Fruit fly (Drosophila melanogaster) whole organism, embryonic: ENCODE results near the gene moody.

Experiments
- Atf-2 ChIP-seq: fragments of 200-800 bp; sonication (Bioruptor generic); optimal IDR thresholded peaks from 2 replicates; lab custom pipeline; 2016; ENCODE audit warnings: missing biosample characterization, missing genetic modification characterization
- B-H1 ChIP-seq: fragments of 200-800 bp; sonication (Bioruptor generic); IDR thresholded peaks from 3 replicates; pipeline ENCODE4 v1.3.6; 2022; ENCODE audit warnings: missing biosample characterization, missing genetic modification characterization
- CG10267 ChIP-seq: fragments of 200-800 bp; sonication (Bioruptor generic); optimal IDR thresholded peaks from 2 replicates; lab custom pipeline; 2018; ENCODE audit warnings: missing biosample characterization, mild to moderate bottlenecking, missing genetic modification characterization, moderate library complexity
- CG10654 ChIP-seq: fragments of 200-800 bp; sonication (Bioruptor generic); optimal IDR thresholded peaks from 2 replicates; lab custom pipeline; 2016; ENCODE audit warnings: missing biosample characterization, missing genetic modification characterization
- CG12744 ChIP-seq: fragments of 200-800 bp; sonication (Bioruptor generic); optimal IDR thresholded peaks from 2 replicates; lab custom pipeline; 2016; ENCODE audit warnings: missing biosample characterization, missing genetic modification characterization
- CG16815 ChIP-seq: fragments of 200-800 bp; sonication (Bioruptor generic); optimal IDR thresholded peaks from 3 replicates; lab custom pipeline; 2017; ENCODE audit warnings: missing biosample characterization, mild to moderate bottlenecking, missing genetic modification characterization
- CG17359 ChIP-seq: fragments of 200-800 bp; sonication (Bioruptor generic); optimal IDR thresholded peaks from 3 replicates; lab custom pipeline; 2018; ENCODE audit warnings: missing biosample characterization, mild to moderate bottlenecking, missing genetic modification characterization, moderate library complexity
- CG2199 ChIP-seq: fragments of 200-800 bp; sonication (Bioruptor generic); IDR thresholded peaks from 3 replicates; pipeline ENCODE4 v1.3.6; 2022; ENCODE audit warnings: missing biosample characterization, missing genetic modification characterization
- CG30020 ChIP-seq: fragments of 200-800 bp; optimal IDR thresholded peaks from 2 replicates; lab custom pipeline; 2019; ENCODE audit warnings: missing biosample characterization, mild to moderate bottlenecking, missing genetic modification characterization, moderate library complexity
- CG3281 ChIP-seq: fragments of 200-800 bp; sonication (Bioruptor generic); optimal IDR thresholded peaks from 3 replicates; lab custom pipeline; 2017; ENCODE audit warnings: missing biosample characterization, mild to moderate bottlenecking, missing genetic modification characterization
- CG3407 ChIP-seq: fragments of 200-800 bp; sonication (Bioruptor generic); optimal IDR thresholded peaks from 2 replicates; lab custom pipeline; 2018; ENCODE audit warnings: missing biosample characterization, mild to moderate bottlenecking, missing genetic modification characterization
- CG42726 ChIP-seq: fragments of 200-800 bp; sonication (Bioruptor generic); IDR thresholded peaks from 2 replicates; pipeline ENCODE4 v1.3.6; 2022; ENCODE audit warnings: missing biosample characterization, missing genetic modification characterization; ENCODE audit not compliant: partially characterized antibody
- CG4404 ChIP-seq: fragments of 200-800 bp; sonication (Bioruptor generic); IDR thresholded peaks from 2 replicates; pipeline ENCODE4 v1.3.6; 2022; ENCODE audit warnings: missing biosample characterization, missing genetic modification characterization
- CG5245 ChIP-seq: fragments of 200-800 bp; sonication (Bioruptor generic); optimal IDR thresholded peaks from 3 replicates; lab custom pipeline; 2016; ENCODE audit warnings: missing biosample characterization, missing genetic modification characterization
- CG6683 ChIP-seq: fragments of 200-800 bp; sonication (Bioruptor generic); optimal IDR thresholded peaks from 2 replicates; lab custom pipeline; 2017; ENCODE audit warnings: missing biosample characterization, mild to moderate bottlenecking, missing genetic modification characterization, missing genetic modification reagents
- CG6813 ChIP-seq: fragments of 200-800 bp; sonication (Bioruptor generic); optimal IDR thresholded peaks from 2 replicates; lab custom pipeline; 2017; ENCODE audit warnings: missing biosample characterization, missing genetic modification characterization, mild to moderate bottlenecking, moderate library complexity, missing genetic modification reagents
- CG7357 ChIP-seq: fragments of 200-800 bp; sonication (Bioruptor generic); IDR thresholded peaks from 3 replicates; pipeline ENCODE4 v1.3.6; 2022; ENCODE audit warnings: missing biosample characterization, missing genetic modification characterization
- CG7556 ChIP-seq: fragments of 200-800 bp; sonication (Bioruptor generic); optimal IDR thresholded peaks from 2 replicates; lab custom pipeline; 2017; ENCODE audit warnings: missing biosample characterization, mild to moderate bottlenecking, missing genetic modification characterization
- Dad ChIP-seq: fragments of 200-800 bp; sonication (Bioruptor generic); optimal IDR thresholded peaks from 3 replicates; lab custom pipeline; 2016; ENCODE audit warnings: missing biosample characterization, missing genetic modification characterization
- ERR ChIP-seq: fragments of 200-800 bp; sonication (Bioruptor generic); optimal IDR thresholded peaks from 2 replicates; lab custom pipeline; 2016; ENCODE audit warnings: missing biosample characterization, missing genetic modification characterization
- GATAe ChIP-seq: fragments of 200-800 bp; sonication (Bioruptor generic); conservative IDR thresholded peaks from 2 replicates; pipeline ENCODE4 v1.3.6; 2022; ENCODE audit warnings: missing biosample characterization, missing genetic modification characterization
- Gug ChIP-seq: fragments of 200-800 bp; sonication (Bioruptor generic); IDR thresholded peaks from 4 replicates; pipeline ENCODE4 v1.3.6; 2022; ENCODE audit warnings: missing biosample characterization, missing genetic modification characterization
- Hand ChIP-seq: fragments of 200-800 bp; sonication (Bioruptor generic); optimal IDR thresholded peaks from 2 replicates; lab custom pipeline; 2017; ENCODE audit warnings: mild to moderate bottlenecking, missing biosample characterization, missing genetic modification reagents, missing genetic modification characterization
- Hmr ChIP-seq: fragments of 200-800 bp; sonication (Bioruptor generic); optimal IDR thresholded peaks from 3 replicates; lab custom pipeline; 2017; ENCODE audit warnings: mild to moderate bottlenecking, missing biosample characterization, missing genetic modification reagents, missing genetic modification characterization
- Hr51 ChIP-seq, 2 experiments: fragments of 200-800 bp; sonication (Bioruptor generic); optimal IDR thresholded peaks; 2 replicates in 1 of 2; 3 replicates in 1 of 2; lab custom pipeline; 2016 to 2018; ENCODE audit warnings: missing biosample characterization in 2 of 2, missing genetic modification characterization in 2 of 2, mild to moderate bottlenecking in 1 of 2, moderate library complexity in 1 of 2
- Mad ChIP-seq: fragments of 200-800 bp; sonication (Bioruptor generic); optimal IDR thresholded peaks from 2 replicates; lab custom pipeline; 2016; ENCODE audit warnings: missing biosample characterization, missing genetic modification characterization
- Six4 ChIP-seq: fragments of 200-800 bp; sonication (Bioruptor generic); optimal IDR thresholded peaks from 2 replicates; lab custom pipeline; 2016; ENCODE audit warnings: missing biosample characterization, missing genetic modification characterization
- Sox102F ChIP-seq: fragments of 200-800 bp; sonication (Bioruptor generic); optimal IDR thresholded peaks from 2 replicates; lab custom pipeline; 2018; ENCODE audit warnings: missing biosample characterization, mild to moderate bottlenecking, missing genetic modification characterization, moderate library complexity
- Vsx1 ChIP-seq: fragments of 200-800 bp; sonication (Bioruptor generic); optimal IDR thresholded peaks from 2 replicates; lab custom pipeline; 2017; ENCODE audit warnings: missing biosample characterization, mild to moderate bottlenecking, missing genetic modification characterization, missing genetic modification reagents
- ara ChIP-seq: fragments of 200-800 bp; sonication (Bioruptor generic); IDR thresholded peaks from 2 replicates; pipeline ENCODE4 v1.3.6; 2022; ENCODE audit warnings: missing biosample characterization, missing genetic modification characterization
- ato ChIP-seq: fragments of 200-800 bp; sonication (Bioruptor generic); IDR thresholded peaks from 2 replicates; pipeline ENCODE4 v1.3.6; 2022; ENCODE audit warnings: missing biosample characterization, missing genetic modification characterization; ENCODE audit not compliant: partially characterized antibody
- chm ChIP-seq: fragments of 200-800 bp; sonication (Bioruptor generic); IDR thresholded peaks from 2 replicates; pipeline ENCODE4 v1.3.6; 2022; ENCODE audit warnings: missing biosample characterization, missing genetic modification characterization
- gcm2 ChIP-seq: fragments of 200-800 bp; sonication (Bioruptor generic); optimal IDR thresholded peaks from 2 replicates; lab custom pipeline; 2016; ENCODE audit warnings: missing biosample characterization, missing genetic modification characterization
- grau ChIP-seq: fragments of 200-800 bp; optimal IDR thresholded peaks from 3 replicates; lab custom pipeline; 2019; ENCODE audit warnings: missing biosample characterization, mild to moderate bottlenecking, missing genetic modification characterization, moderate library complexity
- ind ChIP-seq: fragments of 200-800 bp; sonication (Bioruptor generic); optimal IDR thresholded peaks from 3 replicates; lab custom pipeline; 2016; ENCODE audit warnings: missing biosample characterization, missing genetic modification characterization
- kni ChIP-seq: fragments of 200-800 bp; sonication (Bioruptor generic); optimal IDR thresholded peaks from 3 replicates; lab custom pipeline; 2017; ENCODE audit warnings: mild to moderate bottlenecking, missing biosample characterization, missing genetic modification reagents, missing genetic modification characterization
- lab ChIP-seq: fragments of 200-800 bp; sonication (Bioruptor generic); optimal IDR thresholded peaks from 3 replicates; lab custom pipeline; 2017; ENCODE audit warnings: missing biosample characterization, missing genetic modification characterization, mild to moderate bottlenecking, moderate library complexity, missing genetic modification reagents
- lov ChIP-seq, 2 experiments: fragments of 200-800 bp in 1 of 2; fragments of >200 bp in 1 of 2; sonication (Bioruptor generic) in 1 of 2; IDR thresholded peaks in 1 of 2; optimal IDR thresholded peaks in 1 of 2; 2 replicates in 1 of 2; 3 replicates in 1 of 2; pipeline versions ENCODE4 v1.3.6 to Lab custom; 2017 to 2022; ENCODE audit warnings: missing biosample characterization in 1 of 2, missing genetic modification characterization in 1 of 2
- p53 ChIP-seq: fragments of 200-800 bp; sonication (Bioruptor generic); optimal IDR thresholded peaks from 2 replicates; lab custom pipeline; 2016; ENCODE audit warnings: missing biosample characterization, missing genetic modification characterization
- pan ChIP-seq, 4 experiments: fragments of >200 bp in 3 of 4; fragments of 200-800 bp in 1 of 4; sonication (Bioruptor generic) in 1 of 4; optimal IDR thresholded peaks in 3 of 4; IDR thresholded peaks in 1 of 4; 2 replicates each; pipeline versions ENCODE4 v1.3.6 to Lab custom; 2017 to 2022; ENCODE audit warnings: missing biosample characterization in 2 of 4, missing genetic modification characterization in 2 of 4, mixed read lengths in 1 of 4
- pnt ChIP-seq: fragments of 200-800 bp; sonication (Bioruptor generic); optimal IDR thresholded peaks from 3 replicates; lab custom pipeline; 2016; ENCODE audit warnings: missing biosample characterization, missing genetic modification characterization
- tin ChIP-seq: fragments of 200-800 bp; sonication (Bioruptor generic); optimal IDR thresholded peaks from 3 replicates; lab custom pipeline; 2016; ENCODE audit warnings: missing biosample characterization, missing genetic modification characterization
- vnd ChIP-seq: fragments of 200-800 bp; sonication (Bioruptor generic); IDR thresholded peaks from 3 replicates; pipeline ENCODE4 v1.3.6; 2022; ENCODE audit warnings: missing biosample characterization, missing genetic modification characterization; ENCODE audit not compliant: partially characterized antibody
- zf30C ChIP-seq: fragments of 200-800 bp; sonication (Bioruptor generic); optimal IDR thresholded peaks from 3 replicates; lab custom pipeline; 2018; ENCODE audit warnings: missing biosample characterization, mild to moderate bottlenecking, missing genetic modification characterization

The moody gene

dm6 chrX:2050070-2050899 is at the start of gene moody (continued):
- peak; percentile 87 for TF ChIP-seq CG10267 (tag; lab: Kevin White, UChicago)
- TF ChIP-seq CG16815 (GFP tag; lab: Kevin White, UChicago): peak; percentile 95
- no peak for TF ChIP-seq vnd (GFP tag; lab: Robert Waterston, UW)
- TF ChIP-seq gcm2 (GFP tag; lab: Kevin White, UChicago): peak; percentile 91
- peak; percentile 97 for TF ChIP-seq CG2199 (GFP tag; lab: Robert Waterston, UW)
- TF ChIP-seq Hand (GFP tag; lab: Kevin White, UChicago): peak; percentile 97
- peak; percentile 96 for TF ChIP-seq B-H1 (GFP tag; lab: Robert Waterston, UW)
- peak; percentile 97 for TF ChIP-seq pnt
- TF ChIP-seq Hmr (GFP tag; lab: Kevin White, UChicago): peak; percentile 99
- TF ChIP-seq CG3407 (GFP tag; lab: Kevin White, UChicago): peak; percentile 88
- peak; percentile 95 for TF ChIP-seq zf30C (GFP tag; lab: Kevin White, UChicago)
- peak; percentile 97 for TF ChIP-seq ERR (GFP tag; lab: Kevin White, UChicago)
- TF ChIP-seq CG5245: peak; percentile 97
- TF ChIP-seq Six4 (GFP tag; lab: Kevin White, UChicago): peak; percentile 95
- peak; percentile 89 for TF ChIP-seq Vsx1 (GFP tag; lab: Kevin White, UChicago)
- TF ChIP-seq GATAe (GFP tag; lab: Robert Waterston, UW): peak; percentile 88
- peak; percentile 87 for TF ChIP-seq CG7357 (GFP tag; lab: Robert Waterston, UW)
- TF ChIP-seq CG10654: peak; percentile 96
- TF ChIP-seq CG6683 (GFP tag; lab: Kevin White, UChicago): peak; percentile 94
- peak; percentile 100 for TF ChIP-seq Gug
- TF ChIP-seq chm (GFP tag; lab: Robert Waterston, UW): peak; percentile 99
- peak; percentile 96 for TF ChIP-seq CG12744 (GFP tag; lab: Kevin White, UChicago)
- peak; percentile 96 for TF ChIP-seq CG7556
- peak; percentile 93 for TF ChIP-seq kni (GFP tag; lab: Kevin White, UChicago)
- TF ChIP-seq ato (GFP tag; lab: Robert Waterston, UW): no peak
- TF ChIP-seq CG30020 (tag; lab: Kevin White, UChicago): peak; percentile 64
- TF ChIP-seq Dad (GFP tag; lab: Kevin White, UChicago): peak; percentile 97
- peak; percentile 99 for TF ChIP-seq lab
- peak; percentile 92 to 97 for TF ChIP-seq Hr51 (GFP tag; optimal IDR thresholded peaks at IDR 0.05; lab: Kevin White, UChicago)
- TF ChIP-seq Sox102F (GFP tag; lab: Kevin White, UChicago): peak; percentile 94
- peak; percentile 96 for TF ChIP-seq Atf-2 (GFP tag; lab: Kevin White, UChicago)
- no peak for TF ChIP-seq CG42726 (GFP tag; lab: Robert Waterston, UW)
- no peak for TF ChIP-seq pan (optimal IDR thresholded peaks at IDR 0.05; lab: Kevin White, UChicago)
- TF ChIP-seq pan (GFP tag; optimal IDR thresholded peaks at IDR 0.05 in 1 of 2, IDR thresholded peaks at IDR 0.05 in 1 of 2): peak in 1 of 2 experiments; percentile 99
- peak; percentile 97 for TF ChIP-seq Mad (GFP tag; lab: Kevin White, UChicago)
- TF ChIP-seq CG4404 (GFP tag; lab: Robert Waterston, UW): peak; percentile 93
- TF ChIP-seq CG3281 (GFP tag; lab: Kevin White, UChicago): peak; percentile 95
- peak; percentile 98 for TF ChIP-seq ara
- peak; percentile 95 for TF ChIP-seq p53 (GFP tag; lab: Kevin White, UChicago)
- peak; percentile 98 for TF ChIP-seq tin (GFP tag; lab: Kevin White, UChicago)
- no peak for TF ChIP-seq lov (optimal IDR thresholded peaks at IDR 0.05; lab: Kevin White, UChicago)
- peak; percentile 98 for TF ChIP-seq lov (GFP tag; IDR thresholded peaks at IDR 0.05; lab: Robert Waterston, UW)
- TF ChIP-seq grau (tag; lab: Kevin White, UChicago): peak; percentile 95
- TF ChIP-seq CG6813: peak; percentile 98
- peak; percentile 97 for TF ChIP-seq CG17359 (tag; lab: Kevin White, UChicago)
- peak; percentile 99 for TF ChIP-seq ind (GFP tag; lab: Kevin White, UChicago)
